Fruit fly (Drosophila melanogaster): Measurements from ENCODE around the gene CG43901.
"Not testable (repeated sequence)": the region's sequence is repeated elsewhere in the genome, so short reads cannot be mapped to it uniquely, and the experiment has no call there.

DNA sequence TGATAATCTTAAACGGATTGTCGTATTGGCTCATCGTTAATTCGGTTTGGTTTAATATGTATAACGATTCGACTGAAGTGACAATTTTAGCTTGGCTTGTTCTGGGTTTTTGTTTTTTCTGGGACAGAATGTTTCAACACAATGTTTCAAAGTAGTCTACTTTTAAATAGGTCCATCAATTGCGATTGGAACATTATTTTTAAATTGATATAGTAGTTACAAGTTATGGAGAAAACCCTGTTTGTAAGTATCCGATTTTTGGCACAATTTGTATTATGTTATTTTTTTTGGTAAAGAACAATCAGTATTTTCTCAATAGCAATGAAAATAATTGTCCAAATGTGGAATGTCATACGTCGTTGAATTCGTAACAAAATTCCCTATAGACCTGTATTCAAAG is 45.4 kb downstream of the CG43901 start, which contains the start of gene Rab9Fa:
- TF ChIP-seq CG9705 (GFP tag; optimal IDR thresholded peaks at IDR 0.05); Vsx2 (GFP tag; optimal IDR thresholded peaks at IDR 0.05; ENCODE audit: partially characterized antibody); OdsH (GFP tag; optimal IDR thresholded peaks at IDR 0.05); h (GFP tag; optimal IDR thresholded peaks at IDR 0.05); Mio (GFP tag; optimal IDR thresholded peaks at IDR 0.05); Dif (GFP tag; optimal IDR thresholded peaks at IDR 0.05; ENCODE audit: partially characterized antibody); dl (GFP tag; optimal IDR thresholded peaks at IDR 0.05; ENCODE audit: insufficient read depth in 1 of 2, partially characterized antibody in 2 of 2); dsf (GFP tag; optimal IDR thresholded peaks at IDR 0.05; ENCODE audit: borderline replicate concordance); Hr83 (GFP tag; optimal IDR thresholded peaks at IDR 0.05; ENCODE audit: poor library complexity, severe bottlenecking); Hr78 (GFP tag; optimal IDR thresholded peaks at IDR 0.05); Abd-B (GFP tag; optimal IDR thresholded peaks at IDR 0.05); psq (GFP tag; optimal IDR thresholded peaks at IDR 0.05): not testable (repeated sequence)
